Fruit fly (Drosophila melanogaster) whole organism, prepupa: Measurements from ENCODE around the gene CG18764.

Experiments used
- CG16779 ChIP-seq: fragments of 200-800 bp; sonication (Bioruptor generic); optimal IDR thresholded peaks from 3 replicates; lab custom pipeline; 2017; ENCODE audit warnings: missing biosample characterization, mild to moderate bottlenecking, missing genetic modification characterization
- CG3032 ChIP-seq: fragments of 200-800 bp; optimal IDR thresholded peaks from 2 replicates; lab custom pipeline; 2019; ENCODE audit warnings: missing biosample characterization, mild to moderate bottlenecking, missing genetic modification characterization, moderate library complexity
- CG6163 ChIP-seq: fragments of 200-800 bp; sonication (Bioruptor generic); IDR thresholded peaks from 3 replicates; pipeline ENCODE4 v1.3.6; 2022; ENCODE audit warnings: missing biosample characterization, missing genetic modification characterization
- Eip75B ChIP-seq: fragments of 200-800 bp; sonication (Bioruptor generic); optimal IDR thresholded peaks from 3 replicates; lab custom pipeline; 2016; ENCODE audit warnings: missing biosample characterization, missing genetic modification characterization
- Ets21C ChIP-seq: fragments of 200-800 bp; sonication (Bioruptor generic); optimal IDR thresholded peaks from 3 replicates; lab custom pipeline; 2016; ENCODE audit warnings: missing biosample characterization, missing genetic modification characterization
- Gug ChIP-seq: fragments of 200-800 bp; sonication (Bioruptor generic); IDR thresholded peaks from 2 replicates; pipeline ENCODE4 v1.3.6; 2022; ENCODE audit warnings: missing biosample characterization, missing genetic modification characterization
- Sox102F ChIP-seq: fragments of 200-800 bp; sonication (Bioruptor generic); optimal IDR thresholded peaks from 2 replicates; lab custom pipeline; 2016; ENCODE audit warnings: missing biosample characterization, mild to moderate bottlenecking, missing genetic modification characterization
- Sox14 ChIP-seq: fragments of 200-800 bp; sonication (Bioruptor generic); optimal IDR thresholded peaks from 3 replicates; lab custom pipeline; 2016; ENCODE audit warnings: missing biosample characterization, missing genetic modification characterization
- achi ChIP-seq: fragments of 200-800 bp; sonication (Bioruptor generic); optimal IDR thresholded peaks from 3 replicates; lab custom pipeline; 2016; ENCODE audit warnings: missing biosample characterization, missing genetic modification characterization
- dac ChIP-seq: fragments of 200-800 bp; sonication (Bioruptor generic); optimal IDR thresholded peaks from 2 replicates; lab custom pipeline; 2017; ENCODE audit warnings: missing biosample characterization, mild to moderate bottlenecking, missing genetic modification characterization
- salr ChIP-seq, 2 experiments: fragments of 200-800 bp; sonication (Bioruptor generic); optimal IDR thresholded peaks; 3 replicates each; lab custom pipeline; 2016 to 2018; ENCODE audit warnings: missing biosample characterization in 2 of 2, missing genetic modification characterization in 2 of 2, mild to moderate bottlenecking in 1 of 2
- spab ChIP-seq: fragments of 200-800 bp; sonication (Bioruptor generic); optimal IDR thresholded peaks from 2 replicates; lab custom pipeline; 2017; ENCODE audit warnings: missing biosample characterization, mild to moderate bottlenecking, missing genetic modification characterization, missing genetic modification reagents

- TF ChIP-seq Sox102F (GFP tag; lab: Kevin White, UChicago) = peak; percentile 25
- peak; percentile 82 for TF ChIP-seq CG16779
- no peak for TF ChIP-seq Gug (GFP tag; lab: Robert Waterston, UW)
- peak; percentile 9 for TF ChIP-seq Sox14
- peak; percentile 78 for TF ChIP-seq spab (GFP tag; lab: Kevin White, UChicago)
- peak; percentile 49 for TF ChIP-seq Eip75B (GFP tag; lab: Kevin White, UChicago)
- TF ChIP-seq dac (GFP tag; lab: Kevin White, UChicago) = no peak
- no peak for TF ChIP-seq salr (GFP tag; optimal IDR thresholded peaks at IDR 0.05; lab: Kevin White, UChicago)
- TF ChIP-seq Ets21C = no peak
- TF ChIP-seq achi (GFP tag; lab: Kevin White, UChicago) = peak; percentile 18
- TF ChIP-seq CG6163 (GFP tag; lab: Robert Waterston, UW) = peak; percentile 85
- peak; percentile 47 for TF ChIP-seq CG3032 (tag; lab: Kevin White, UChicago)
Measured at dm6 chr3R:11646826-11647225, 20.1 kb downstream of the CG18764 start.
